Worm (Caenorhabditis elegans) whole organism, mixed stage, embryonic: ENCODE measurements around the gene K02D10.2.
A peak's percentile ranks its signal among the peaks of the same experiment; 100 is the strongest.

Experiments used
- M03D4.4 ChIP-seq: sonication (generic microtip); optimal IDR thresholded peaks from 2 replicates; lab custom pipeline; 2017; ENCODE audit warnings: mild to moderate bottlenecking, missing genetic modification characterization, missing compliant biosample characterization
- bed-3 ChIP-seq: fragments of 200-800 bp; sonication (Bioruptor generic); optimal IDR thresholded peaks from 3 replicates; lab custom pipeline; 2018; ENCODE audit warnings: mild to moderate bottlenecking, missing genetic modification characterization, moderate library complexity, missing compliant biosample characterization
- blmp-1 ChIP-seq: fragments of 150-350 bp; optimal IDR thresholded peaks from 2 replicates; lab custom pipeline; 2014; ENCODE audit warnings: missing biosample characterization, missing genetic modification characterization
- ceh-39 ChIP-seq: fragments of 150-350 bp; optimal IDR thresholded peaks from 2 replicates; lab custom pipeline; 2014; ENCODE audit warnings: missing biosample characterization, missing genetic modification characterization
- ceh-83 ChIP-seq: fragments of 200-800 bp; sonication (Bioruptor generic); optimal IDR thresholded peaks from 2 replicates; lab custom pipeline; 2018; ENCODE audit warnings: mild to moderate bottlenecking, missing genetic modification characterization, missing compliant biosample characterization
- ces-1 ChIP-seq: fragments of 150-350 bp; optimal IDR thresholded peaks from 2 replicates; lab custom pipeline; 2014; ENCODE audit warnings: missing biosample characterization, missing genetic modification reagents, missing genetic modification characterization
- cnd-1 ChIP-seq: fragments of 200-800 bp; sonication (Bioruptor generic); optimal IDR thresholded peaks from 2 replicates; lab custom pipeline; 2018; ENCODE audit warnings: mild to moderate bottlenecking, missing genetic modification characterization, missing compliant biosample characterization
- drap-1 ChIP-seq: fragments of 200-800 bp; sonication (Bioruptor generic); optimal IDR thresholded peaks from 3 replicates; lab custom pipeline; 2018; ENCODE audit warnings: mild to moderate bottlenecking, missing genetic modification characterization, missing compliant biosample characterization
- elt-1 ChIP-seq: sonication (generic microtip); optimal IDR thresholded peaks from 2 replicates; lab custom pipeline; 2017; ENCODE audit warnings: missing genetic modification characterization, mild to moderate bottlenecking, missing compliant biosample characterization, antibody characterized with exemption, moderate library complexity, borderline replicate concordance; ENCODE audit not compliant: insufficient read depth
- elt-3 ChIP-seq: fragments of 150-350 bp; optimal IDR thresholded peaks from 2 replicates; lab custom pipeline; 2014; ENCODE audit warnings: missing biosample characterization, missing genetic modification characterization
- ham-2 ChIP-seq: fragments of 200-800 bp; sonication (Bioruptor generic); optimal IDR thresholded peaks from 2 replicates; lab custom pipeline; 2018; ENCODE audit warnings: mild to moderate bottlenecking, missing genetic modification characterization, missing compliant biosample characterization
- hlh-1 ChIP-seq: fragments of 150-350 bp; optimal IDR thresholded peaks from 2 replicates; lab custom pipeline; 2014; ENCODE audit warnings: missing biosample characterization, missing genetic modification reagents, missing genetic modification characterization
- lin-13 ChIP-seq: fragments of 150-350 bp; optimal IDR thresholded peaks from 2 replicates; lab custom pipeline; 2014; ENCODE audit warnings: missing biosample characterization, missing genetic modification characterization
- lin-32 ChIP-seq: fragments of 200-800 bp; sonication (Bioruptor generic); optimal IDR thresholded peaks from 2 replicates; lab custom pipeline; 2018; ENCODE audit warnings: mild to moderate bottlenecking, missing genetic modification characterization, missing compliant biosample characterization
- lsy-2 ChIP-seq: fragments of 150-350 bp; optimal IDR thresholded peaks from 2 replicates; lab custom pipeline; 2014; ENCODE audit warnings: missing biosample characterization, missing genetic modification characterization
- mab-5 ChIP-seq: fragments of 150-350 bp; optimal IDR thresholded peaks from 2 replicates; lab custom pipeline; 2014; ENCODE audit warnings: missing biosample characterization, missing genetic modification characterization
- mep-1 ChIP-seq: fragments of 150-350 bp; optimal IDR thresholded peaks from 2 replicates; lab custom pipeline; 2017; ENCODE audit warnings: missing biosample characterization, missing genetic modification reagents, missing genetic modification characterization, inconsistent platforms
- mls-2 ChIP-seq: sonication (generic microtip); optimal IDR thresholded peaks from 2 replicates; lab custom pipeline; 2016; ENCODE audit warnings: mild to moderate bottlenecking, missing genetic modification characterization, moderate library complexity, missing compliant biosample characterization
- nhr-12 ChIP-seq: fragments of 150-350 bp; optimal IDR thresholded peaks from 2 replicates; lab custom pipeline; 2014; ENCODE audit warnings: missing biosample characterization, missing genetic modification characterization
- nhr-2 ChIP-seq: fragments of 150-350 bp; optimal IDR thresholded peaks from 2 replicates; lab custom pipeline; 2014; ENCODE audit warnings: missing biosample characterization, missing genetic modification characterization
- nhr-237 ChIP-seq: fragments of 150-350 bp; optimal IDR thresholded peaks from 2 replicates; lab custom pipeline; 2014; ENCODE audit warnings: missing biosample characterization, missing genetic modification characterization
- nhr-28 ChIP-seq: fragments of 150-350 bp; optimal IDR thresholded peaks from 2 replicates; lab custom pipeline; 2014; ENCODE audit warnings: missing biosample characterization, missing genetic modification characterization
- nhr-76 ChIP-seq: sonication (generic microtip); optimal IDR thresholded peaks from 2 replicates; lab custom pipeline; 2017; ENCODE audit warnings: missing biosample characterization, missing genetic modification characterization
- pha-4 ChIP-seq: fragments of 150-350 bp; optimal IDR thresholded peaks from 2 replicates; lab custom pipeline; 2018; ENCODE audit warnings: missing biosample characterization, missing genetic modification reagents, missing genetic modification characterization
- sem-2 ChIP-seq: fragments of 200-800 bp; sonication (Bioruptor generic); optimal IDR thresholded peaks from 2 replicates; lab custom pipeline; 2018; ENCODE audit warnings: mild to moderate bottlenecking, missing genetic modification characterization, missing compliant biosample characterization
- sptf-1 ChIP-seq: sonication (generic microtip); optimal IDR thresholded peaks from 2 replicates; lab custom pipeline; 2017; ENCODE audit warnings: mild to moderate bottlenecking, missing genetic modification characterization, moderate library complexity, missing compliant biosample characterization
- tbx-8 ChIP-seq: fragments of 200-800 bp; sonication (Bioruptor generic); optimal IDR thresholded peaks from 2 replicates; lab custom pipeline; 2018; ENCODE audit warnings: mild to moderate bottlenecking, missing genetic modification characterization, moderate library complexity, missing compliant biosample characterization
- unc-120 ChIP-seq: sonication (generic microtip); optimal IDR thresholded peaks from 2 replicates; lab custom pipeline; 2017; ENCODE audit warnings: missing genetic modification characterization, missing compliant biosample characterization; ENCODE audit not compliant: poor library complexity, severe bottlenecking
- unc-39 ChIP-seq: fragments of 150-350 bp; optimal IDR thresholded peaks from 2 replicates; lab custom pipeline; 2014; ENCODE audit warnings: missing biosample characterization, missing genetic modification characterization
- unc-62 ChIP-seq: fragments of 150-350 bp; optimal IDR thresholded peaks from 2 replicates; lab custom pipeline; 2014; ENCODE audit warnings: missing biosample characterization, missing genetic modification reagents, missing genetic modification characterization
- zip-8 ChIP-seq: fragments of 150-350 bp; optimal IDR thresholded peaks from 2 replicates; lab custom pipeline; 2014; ENCODE audit warnings: missing biosample characterization, missing genetic modification characterization
- ztf-11 ChIP-seq: fragments of 150-350 bp; optimal IDR thresholded peaks from 2 replicates; lab custom pipeline; 2014; ENCODE audit warnings: missing biosample characterization, missing genetic modification characterization

The K02D10.2 gene

ce11 chrIII:8801352-8801863, 30.3 kb upstream of the K02D10.2 start:
- TF ChIP-seq nhr-28 (tag; lab: Kevin White, UChicago) (no peak), elt-1 (no peak), unc-120 (tag; lab: Kevin White, UChicago) (no peak), mab-5 (tag; lab: Kevin White, UChicago) (no peak), unc-62 (GFP tag; lab: Kevin White, UChicago) (no peak), blmp-1 (tag; lab: Kevin White, UChicago) (peak; percentile 31)

ce11 chrIII:8800796-8801083, 29.7 kb upstream of the K02D10.2 start:
- no peak for TF ChIP-seq tbx-8
- TF ChIP-seq M03D4.4 (tag; lab: Kevin White, UChicago), result no peak
- TF ChIP-seq ham-2 (GFP tag; lab: Kevin White, UChicago), result no peak
- TF ChIP-seq ceh-83 (GFP tag; lab: Kevin White, UChicago), result no peak
- TF ChIP-seq bed-3 (GFP tag; lab: Kevin White, UChicago), result no peak
- no peak for TF ChIP-seq cnd-1
- no peak for TF ChIP-seq elt-3 (tag; lab: Kevin White, UChicago)
- TF ChIP-seq sptf-1, result no peak
- no peak for TF ChIP-seq mls-2
- no peak for TF ChIP-seq pha-4 (tag; lab: Kevin White, UChicago)
- TF ChIP-seq lin-32, result no peak
- no peak for TF ChIP-seq zip-8 (tag; lab: Kevin White, UChicago)
- TF ChIP-seq lsy-2 (tag; lab: Kevin White, UChicago), result no peak
- TF ChIP-seq ceh-39, result no peak
- TF ChIP-seq lin-13 (tag; lab: Kevin White, UChicago), result no peak
- no peak for TF ChIP-seq mep-1 (tag; lab: Kevin White, UChicago)
- TF ChIP-seq nhr-12 (tag; lab: Kevin White, UChicago), result no peak
- TF ChIP-seq elt-1, result no peak
- TF ChIP-seq nhr-237, result no peak
- no peak for TF ChIP-seq nhr-2

- TF ChIP-seq nhr-76 (tag; lab: Kevin White, UChicago), result no peak
- TF ChIP-seq ces-1 (GFP tag; lab: Kevin White, UChicago), result peak; percentile 87
- TF ChIP-seq zip-8 (tag; lab: Kevin White, UChicago), result peak; percentile 11
- TF ChIP-seq unc-62 (GFP tag; lab: Kevin White, UChicago), result peak; percentile 96
- TF ChIP-seq nhr-12 (tag; lab: Kevin White, UChicago), result peak; percentile 33
- TF ChIP-seq mab-5 (tag; lab: Kevin White, UChicago), result no peak
- peak; percentile 60 for TF ChIP-seq cnd-1
- TF ChIP-seq sptf-1, result peak; percentile 78
- peak; percentile 39 for TF ChIP-seq elt-3 (tag; lab: Kevin White, UChicago)
- TF ChIP-seq M03D4.4 (tag; lab: Kevin White, UChicago), result peak; percentile 80
- peak; percentile 92 for TF ChIP-seq mls-2
- TF ChIP-seq ztf-11 (tag; lab: Kevin White, UChicago), result peak; percentile 66
- peak; percentile 93 for TF ChIP-seq unc-120 (tag; lab: Kevin White, UChicago)
- TF ChIP-seq unc-39 (tag; lab: Kevin White, UChicago), result no peak
- peak; percentile 56 for TF ChIP-seq drap-1 (GFP tag; lab: Kevin White, UChicago)
- TF ChIP-seq nhr-2, result peak; percentile 63
- TF ChIP-seq lsy-2 (tag; lab: Kevin White, UChicago), result peak; percentile 58
- TF ChIP-seq hlh-1 (tag; lab: Kevin White, UChicago), result peak; percentile 83
- TF ChIP-seq tbx-8, result peak; percentile 14
- TF ChIP-seq lin-13 (tag; lab: Kevin White, UChicago), result peak; percentile 53
- TF ChIP-seq pha-4 (tag; lab: Kevin White, UChicago), result peak; percentile 78
- TF ChIP-seq ceh-83 (GFP tag; lab: Kevin White, UChicago), result no peak
- TF ChIP-seq elt-1, result no peak
- peak; percentile 72 for TF ChIP-seq nhr-237
- peak; percentile 65 for TF ChIP-seq ham-2 (GFP tag; lab: Kevin White, UChicago)
Measured at ce11 chrIII:8799964-8800795, 29.1 kb upstream of the K02D10.2 start, which contains the start of gene F54F2.6. TSS of gene F54F2.6 (minus strand) at chrIII:8800701.

- no peak for TF ChIP-seq unc-39 (tag; lab: Kevin White, UChicago)
- no peak for TF ChIP-seq sptf-1
- no peak for TF ChIP-seq zip-8 (tag; lab: Kevin White, UChicago)
- no peak for TF ChIP-seq nhr-12 (tag; lab: Kevin White, UChicago)
- peak; percentile 1 for TF ChIP-seq elt-1
- peak; percentile 62 for TF ChIP-seq lsy-2 (tag; lab: Kevin White, UChicago)
- TF ChIP-seq drap-1 (GFP tag; lab: Kevin White, UChicago), result peak; percentile 6
- TF ChIP-seq sem-2, result no peak
- no peak for TF ChIP-seq ztf-11 (tag; lab: Kevin White, UChicago)
- TF ChIP-seq bed-3 (GFP tag; lab: Kevin White, UChicago), result no peak
- peak; percentile 63 for TF ChIP-seq elt-3 (tag; lab: Kevin White, UChicago)
- TF ChIP-seq cnd-1, result no peak
- TF ChIP-seq ces-1 (GFP tag; lab: Kevin White, UChicago), result peak; percentile 48
- no peak for TF ChIP-seq tbx-8
- peak; percentile 25 for TF ChIP-seq M03D4.4 (tag; lab: Kevin White, UChicago)
- TF ChIP-seq lin-13 (tag; lab: Kevin White, UChicago), result no peak
- no peak for TF ChIP-seq nhr-28 (tag; lab: Kevin White, UChicago)
- TF ChIP-seq ham-2 (GFP tag; lab: Kevin White, UChicago), result no peak
Measured at ce11 chrIII:8797211-8797733, 26.2 kb upstream of the K02D10.2 start.
